Fruit fly (Drosophila melanogaster) S2 (cell line): ENCODE measurements around the gene Boh2.

Experiments
- CG8478 ChIP-seq: fragments of >200 bp; optimal IDR thresholded peaks from 2 replicates; lab custom pipeline; 2018
- CTCF ChIP-seq, 2 experiments: fragments of >200 bp; optimal IDR thresholded peaks; 2 replicates each; lab custom pipeline; 2018

DNA sequence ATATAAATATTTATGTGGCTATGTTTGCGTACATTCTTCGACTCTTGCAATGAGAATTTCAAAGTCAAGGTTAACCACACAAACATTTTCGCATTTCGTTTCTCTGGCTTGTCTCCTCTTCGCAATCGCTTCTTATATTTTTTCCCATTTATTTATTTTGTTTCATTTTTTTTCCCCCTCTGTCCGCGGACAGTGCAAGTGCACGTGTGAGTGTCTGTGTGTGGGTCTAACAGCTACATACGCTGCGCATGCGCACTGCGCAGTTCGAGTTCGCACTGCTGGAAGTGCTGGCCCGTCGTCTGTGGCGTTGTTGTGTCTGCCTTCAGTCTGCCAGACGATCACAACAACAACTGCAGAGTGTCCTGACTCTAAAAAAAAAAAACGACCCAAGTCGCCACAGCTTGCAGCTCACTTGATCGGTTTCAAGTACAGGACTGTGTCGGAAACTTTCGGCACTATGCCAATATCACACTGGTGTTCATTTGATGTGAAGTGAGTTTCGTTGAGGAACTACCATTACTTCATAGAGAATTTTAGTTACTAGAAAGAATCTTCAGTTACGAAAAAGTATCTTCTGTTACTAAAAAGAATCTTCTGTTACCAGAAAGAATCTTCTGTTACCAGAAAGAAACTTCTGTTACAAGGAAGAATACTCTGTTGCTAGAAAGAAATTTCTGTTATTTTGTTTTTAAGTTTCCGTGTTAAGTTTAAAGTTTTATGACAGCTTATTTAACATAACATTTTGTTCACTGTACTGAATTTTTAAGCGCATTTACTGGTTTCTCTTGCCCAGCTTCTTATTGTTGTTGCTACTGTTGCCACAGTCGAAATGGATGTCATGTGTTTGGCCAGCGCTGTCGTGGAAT lies 3.2 kb upstream of the Boh2 start:
- no peak for TF ChIP-seq CG8478 (lab: Kevin White, UChicago)
- TF ChIP-seq CTCF (optimal IDR thresholded peaks at IDR 0.05; lab: Kevin White, UChicago): no peak
